Worm (Caenorhabditis elegans) whole organism, L2 larva: ENCODE results near the gene exc-6.

Source experiments
- C34F6.9 ChIP-seq: fragments of 150-350 bp; optimal IDR thresholded peaks from 2 replicates; lab custom pipeline; 2014; ENCODE audit warnings: missing biosample characterization, missing genetic modification characterization
- F13H6.1 ChIP-seq: sonication (generic microtip); optimal IDR thresholded peaks from 2 replicates; lab custom pipeline; 2016; ENCODE audit warnings: missing genetic modification characterization, missing compliant biosample characterization
- R02D3.7 ChIP-seq: fragments of 150-350 bp; optimal IDR thresholded peaks from 2 replicates; lab custom pipeline; 2014; ENCODE audit warnings: missing biosample characterization, missing genetic modification characterization
- alr-1 ChIP-seq: fragments of 150-350 bp; optimal IDR thresholded peaks from 2 replicates; lab custom pipeline; 2014; ENCODE audit warnings: missing biosample characterization, missing genetic modification characterization
- aly-2 ChIP-seq: fragments of 150-350 bp; optimal IDR thresholded peaks from 2 replicates; lab custom pipeline; 2014; ENCODE audit warnings: missing biosample characterization, missing genetic modification characterization
- blmp-1 ChIP-seq: sonication (generic microtip); optimal IDR thresholded peaks from 2 replicates; lab custom pipeline; 2017; ENCODE audit warnings: missing genetic modification characterization, mild to moderate bottlenecking, missing compliant biosample characterization, antibody characterized with exemption, moderate library complexity; ENCODE audit not compliant: insufficient read depth
- ceh-16 ChIP-seq: fragments of 150-350 bp; optimal IDR thresholded peaks from 2 replicates; lab custom pipeline; 2014; ENCODE audit warnings: missing biosample characterization, missing genetic modification characterization
- crh-2 ChIP-seq: sonication (generic microtip); optimal IDR thresholded peaks from 2 replicates; lab custom pipeline; 2017; ENCODE audit warnings: missing biosample characterization, missing genetic modification characterization
- egl-27 ChIP-seq: sonication (generic microtip); optimal IDR thresholded peaks from 3 replicates; lab custom pipeline; 2017; ENCODE audit warnings: missing biosample characterization, missing genetic modification reagents, missing genetic modification characterization
- elt-1 ChIP-seq: fragments of 150-350 bp; optimal IDR thresholded peaks from 2 replicates; lab custom pipeline; 2014; ENCODE audit warnings: missing biosample characterization, missing genetic modification characterization
- elt-3 ChIP-seq: sonication (generic microtip); optimal IDR thresholded peaks from 2 replicates; lab custom pipeline; 2017; ENCODE audit warnings: missing biosample characterization, missing genetic modification characterization
- gmeb-1 ChIP-seq: fragments of 150-350 bp; optimal IDR thresholded peaks from 2 replicates; lab custom pipeline; 2014; ENCODE audit warnings: missing biosample characterization, missing genetic modification characterization
- lin-11 ChIP-seq: fragments of 150-350 bp; sonication (generic microtip); optimal IDR thresholded peaks from 2 replicates; lab custom pipeline; 2014; ENCODE audit warnings: missing biosample characterization, missing genetic modification characterization, inconsistent platforms, mixed read lengths
- lin-13 ChIP-seq: fragments of 150-350 bp; optimal IDR thresholded peaks from 2 replicates; lab custom pipeline; 2014; ENCODE audit warnings: missing biosample characterization, missing genetic modification reagents, missing genetic modification characterization
- lin-39 ChIP-seq: fragments of 150-350 bp; optimal IDR thresholded peaks from 2 replicates; lab custom pipeline; 2014; ENCODE audit warnings: missing biosample characterization, missing genetic modification reagents, missing genetic modification characterization
- lsy-2 ChIP-seq, 2 experiments: fragments of 150-350 bp in 1 of 2; sonication (generic microtip) in 1 of 2; optimal IDR thresholded peaks; 2 replicates each; lab custom pipeline; 2014 to 2017; ENCODE audit warnings: missing biosample characterization in 2 of 2, missing genetic modification characterization in 2 of 2
- mab-5 ChIP-seq: fragments of 150-350 bp; optimal IDR thresholded peaks from 2 replicates; lab custom pipeline; 2014; ENCODE audit warnings: missing biosample characterization, missing genetic modification characterization
- mdl-1 ChIP-seq, 2 experiments: fragments of 150-350 bp in 1 of 2; sonication (generic microtip) in 1 of 2; optimal IDR thresholded peaks; 2 replicates each; lab custom pipeline; 2017; ENCODE audit warnings: missing biosample characterization in 2 of 2, missing genetic modification characterization in 2 of 2
- nhr-11 ChIP-seq: fragments of 150-350 bp; optimal IDR thresholded peaks from 2 replicates; lab custom pipeline; 2014; ENCODE audit warnings: missing biosample characterization, missing genetic modification characterization
- nhr-129 ChIP-seq: fragments of 150-350 bp; optimal IDR thresholded peaks from 2 replicates; lab custom pipeline; 2014; ENCODE audit warnings: missing biosample characterization, missing genetic modification characterization
- nhr-21 ChIP-seq: fragments of 150-350 bp; optimal IDR thresholded peaks from 2 replicates; lab custom pipeline; 2014; ENCODE audit warnings: missing biosample characterization, missing genetic modification characterization
- nhr-23 ChIP-seq: fragments of 150-350 bp; optimal IDR thresholded peaks from 2 replicates; lab custom pipeline; 2014; ENCODE audit warnings: missing biosample characterization, missing genetic modification reagents, missing genetic modification characterization
- nhr-237 ChIP-seq: fragments of 150-350 bp; optimal IDR thresholded peaks from 2 replicates; lab custom pipeline; 2014; ENCODE audit warnings: missing biosample characterization, missing genetic modification characterization
- nhr-25 ChIP-seq: fragments of 150-350 bp; sonication (generic microtip); optimal IDR thresholded peaks from 3 replicates; lab custom pipeline; 2014; ENCODE audit warnings: missing biosample characterization, missing genetic modification characterization
- nhr-6 ChIP-seq: fragments of 150-350 bp; optimal IDR thresholded peaks from 2 replicates; lab custom pipeline; 2014; ENCODE audit warnings: missing biosample characterization, missing genetic modification characterization
- nhr-77 ChIP-seq: fragments of 150-350 bp; optimal IDR thresholded peaks from 2 replicates; lab custom pipeline; 2014; ENCODE audit warnings: missing biosample characterization, missing genetic modification characterization
- peb-1 ChIP-seq: fragments of 150-350 bp; optimal IDR thresholded peaks from 2 replicates; lab custom pipeline; 2014; ENCODE audit warnings: missing biosample characterization, missing genetic modification characterization
- sem-4 ChIP-seq: fragments of 150-350 bp; optimal IDR thresholded peaks from 2 replicates; lab custom pipeline; 2014; ENCODE audit warnings: missing biosample characterization, missing genetic modification reagents, missing genetic modification characterization
- skn-1 ChIP-seq: sonication (generic microtip); optimal IDR thresholded peaks from 2 replicates; lab custom pipeline; 2017; ENCODE audit warnings: missing biosample characterization, missing genetic modification characterization
- sma-3 ChIP-seq: sonication (generic microtip); optimal IDR thresholded peaks from 2 replicates; lab custom pipeline; 2016; ENCODE audit warnings: missing genetic modification reagents, missing genetic modification characterization, missing compliant biosample characterization
- sma-9 ChIP-seq, 2 experiments: fragments of 150-350 bp in 1 of 2; sonication (generic microtip) in 1 of 2; optimal IDR thresholded peaks; 2 replicates each; lab custom pipeline; 2014 to 2016; ENCODE audit warnings: missing genetic modification characterization in 2 of 2, mild to moderate bottlenecking in 1 of 2, missing biosample characterization in 1 of 2, missing compliant biosample characterization in 1 of 2, missing genetic modification reagents in 1 of 2, moderate library complexity in 1 of 2
- snpc-4 ChIP-seq: fragments of 150-350 bp; optimal IDR thresholded peaks from 2 replicates; lab custom pipeline; 2014; ENCODE audit warnings: missing biosample characterization, missing genetic modification characterization
- unc-62 ChIP-seq: fragments of 150-350 bp; optimal IDR thresholded peaks from 2 replicates; lab custom pipeline; 2014; ENCODE audit warnings: missing biosample characterization, missing genetic modification reagents, missing genetic modification characterization
- ztf-1 ChIP-seq: fragments of 200-800 bp; sonication (Bioruptor generic); conservative IDR thresholded peaks from 2 replicates; pipeline ENCODE4 v1.3.6; 2022; ENCODE audit warnings: missing genetic modification characterization, missing compliant biosample characterization
- ztf-11 ChIP-seq: sonication (generic microtip); optimal IDR thresholded peaks from 2 replicates; lab custom pipeline; 2017; ENCODE audit warnings: missing biosample characterization, missing genetic modification characterization
- ztf-4 ChIP-seq: fragments of 150-350 bp; optimal IDR thresholded peaks from 2 replicates; lab custom pipeline; 2014; ENCODE audit warnings: missing biosample characterization, missing genetic modification characterization

Gene exc-6

DNA sequence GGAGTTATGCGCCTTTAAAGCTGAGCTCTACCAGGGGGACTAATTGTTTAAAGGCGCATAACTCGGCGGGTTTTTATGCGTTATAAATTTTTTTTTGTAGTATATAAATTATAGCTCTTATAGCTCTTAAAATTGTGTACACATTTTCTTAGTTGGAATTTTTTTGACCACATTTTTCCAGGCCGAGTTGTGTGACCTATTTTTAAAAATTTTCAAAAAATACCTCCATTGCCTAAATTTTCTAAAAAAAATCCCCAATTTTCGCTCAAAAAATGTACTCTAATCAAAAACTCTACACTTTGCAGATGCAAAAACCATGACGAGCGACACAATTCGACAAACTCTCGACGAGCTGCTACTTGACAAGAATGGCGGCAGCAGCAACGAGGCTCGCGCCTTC lies at the start of gene exc-6:
Gene exc-6 (plus strand): TSS at position 301 of the 400 bp plus-strand sequence.
- TF ChIP-seq crh-2 (tag; lab: Kevin White, UChicago) (no peak), elt-1 (tag; lab: Kevin White, UChicago) (no peak), mdl-1 (tag; optimal IDR thresholded peaks at IDR 0.05; lab: Kevin White, UChicago) (no peak), blmp-1 (tag; lab: Kevin White, UChicago) (no peak), alr-1 (tag; lab: Kevin White, UChicago) (no peak), nhr-11 (no peak), aly-2 (tag; lab: Kevin White, UChicago) (no peak)
- TF ChIP-seq, all 48 proteins: peak for 0

DNA sequence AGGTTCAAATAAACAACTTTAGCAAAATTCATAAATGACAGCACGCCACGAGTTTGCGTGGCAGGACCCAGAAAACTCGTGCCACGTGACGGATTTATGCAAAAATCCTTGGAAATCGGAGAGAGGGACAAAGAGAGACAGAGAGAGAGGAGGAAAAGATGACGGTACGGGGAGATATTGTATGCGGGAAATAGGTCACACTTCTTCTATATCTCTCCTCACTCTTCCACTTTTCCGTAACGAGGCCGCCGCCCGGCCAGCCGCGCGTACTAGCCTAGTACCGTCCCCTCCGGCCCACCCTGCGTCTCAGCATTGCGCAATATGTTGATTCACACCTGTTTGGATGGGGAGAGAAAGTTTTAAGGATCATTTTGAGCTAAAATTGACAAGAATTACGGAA lies 48.9 kb upstream of the exc-6 start:
- no peak for TF ChIP-seq crh-2 (tag; lab: Kevin White, UChicago)
- TF ChIP-seq skn-1 = no peak
- no peak for TF ChIP-seq C34F6.9 (tag; lab: Kevin White, UChicago)
- TF ChIP-seq lin-11 (tag; lab: Kevin White, UChicago) = no peak
- no peak for TF ChIP-seq elt-1 (tag; lab: Kevin White, UChicago)
- no peak for TF ChIP-seq egl-27 (tag; lab: Kevin White, UChicago)
- TF ChIP-seq nhr-77 (tag; lab: Kevin White, UChicago) = no peak
- TF ChIP-seq nhr-21 (tag; lab: Kevin White, UChicago) = no peak
- no peak for TF ChIP-seq snpc-4
- TF ChIP-seq lin-13 (GFP tag; lab: Kevin White, UChicago) = no peak
- TF ChIP-seq gmeb-1 (tag; lab: Kevin White, UChicago) = no peak
- TF ChIP-seq nhr-11 = no peak
- no peak for TF ChIP-seq mab-5 (tag; lab: Kevin White, UChicago)
- no peak for TF ChIP-seq sma-9 (GFP tag; optimal IDR thresholded peaks at IDR 0.05; lab: Kevin White, UChicago)
- TF ChIP-seq sma-9 (tag; optimal IDR thresholded peaks at IDR 0.05; lab: Kevin White, UChicago) = no peak
- no peak for TF ChIP-seq nhr-6 (tag; lab: Kevin White, UChicago)
- TF ChIP-seq ztf-1 = no peak
- TF ChIP-seq unc-62 (GFP tag; lab: Kevin White, UChicago) = no peak
- no peak for TF ChIP-seq ztf-11 (tag; lab: Kevin White, UChicago)
- no peak for TF ChIP-seq nhr-237 (tag; lab: Kevin White, UChicago)

DNA sequence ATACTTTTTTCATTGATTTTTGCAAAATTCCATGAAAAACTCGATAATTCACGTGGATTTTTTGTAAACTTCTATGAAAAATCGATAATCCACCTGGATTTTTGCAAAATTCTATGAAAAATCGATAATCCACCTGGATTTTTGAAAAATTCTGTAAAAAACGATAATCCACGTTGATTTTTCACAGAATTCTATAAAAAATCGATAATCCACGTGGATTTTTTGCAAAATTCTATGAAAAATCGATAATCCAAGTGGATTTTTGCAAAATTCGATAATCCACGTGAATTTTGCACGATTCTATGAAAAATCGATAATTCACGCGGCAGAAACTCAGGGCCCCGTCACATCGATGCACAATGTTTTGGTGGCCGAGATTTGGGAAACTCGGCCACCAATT lies 44.9 kb upstream of the exc-6 start:
- TF ChIP-seq sem-4 (tag; lab: Kevin White, UChicago) = no peak
- TF ChIP-seq ztf-11 (tag; lab: Kevin White, UChicago) = no peak
- TF ChIP-seq aly-2 (tag; lab: Kevin White, UChicago) = no peak
- TF ChIP-seq lsy-2 (tag; optimal IDR thresholded peaks at IDR 0.05; lab: Kevin White, UChicago) = no peak
- TF ChIP-seq lin-13 (GFP tag; lab: Kevin White, UChicago) = no peak
- no peak for TF ChIP-seq R02D3.7
- TF ChIP-seq nhr-25 (tag; lab: Kevin White, UChicago) = no peak
- TF ChIP-seq lin-39 (tag; lab: Kevin White, UChicago) = no peak
- no peak for TF ChIP-seq elt-3 (tag; lab: Kevin White, UChicago)
- no peak for TF ChIP-seq peb-1 (tag; lab: Kevin White, UChicago)
- TF ChIP-seq nhr-129 (tag; lab: Kevin White, UChicago) = no peak
- TF ChIP-seq ztf-1 = no peak
- TF ChIP-seq ceh-16 (tag; lab: Kevin White, UChicago) = no peak
- no peak for TF ChIP-seq sma-9 (GFP tag; optimal IDR thresholded peaks at IDR 0.05; lab: Kevin White, UChicago)
- no peak for TF ChIP-seq sma-9 (tag; optimal IDR thresholded peaks at IDR 0.05; lab: Kevin White, UChicago)
- TF ChIP-seq mab-5 (tag; lab: Kevin White, UChicago) = no peak
- no peak for TF ChIP-seq blmp-1 (tag; lab: Kevin White, UChicago)
- no peak for TF ChIP-seq nhr-6 (tag; lab: Kevin White, UChicago)
- TF ChIP-seq gmeb-1 (tag; lab: Kevin White, UChicago) = no peak
- TF ChIP-seq alr-1 (tag; lab: Kevin White, UChicago) = no peak
- TF ChIP-seq egl-27 (tag; lab: Kevin White, UChicago) = no peak

DNA sequence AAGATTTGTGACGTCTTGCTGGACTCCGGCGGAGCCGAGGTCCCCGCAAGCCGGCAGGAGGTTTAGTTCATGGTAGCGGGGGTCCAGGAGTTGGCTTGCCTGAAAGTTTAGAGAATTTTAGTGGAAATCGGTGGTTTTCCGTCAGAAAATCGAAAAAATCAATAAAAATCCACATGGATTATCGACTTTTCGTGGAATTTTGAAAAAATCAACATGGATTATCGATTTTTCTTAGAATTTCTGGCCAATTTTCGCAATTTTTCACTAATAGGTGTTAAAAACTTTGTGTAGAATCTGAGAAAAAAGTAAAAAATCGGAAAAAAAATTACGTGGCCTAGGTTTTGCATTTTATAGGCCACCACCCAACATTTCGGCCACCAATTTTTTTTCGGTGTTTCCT lies 44.1 kb upstream of the exc-6 start:
- TF ChIP-seq lin-13 (GFP tag; lab: Kevin White, UChicago) (no peak), gmeb-1 (tag; lab: Kevin White, UChicago) (no peak), aly-2 (tag; lab: Kevin White, UChicago) (no peak), ztf-4 (tag; lab: Kevin White, UChicago) (no peak), egl-27 (tag; lab: Kevin White, UChicago) (no peak), nhr-23 (tag; lab: Kevin White, UChicago) (no peak), snpc-4 (no peak), sma-3 (GFP tag; lab: Kevin White, UChicago) (no peak), mab-5 (tag; lab: Kevin White, UChicago) (no peak), nhr-25 (tag; lab: Kevin White, UChicago) (no peak), F13H6.1 (tag; lab: Kevin White, UChicago) (no peak)
